Worm (Caenorhabditis elegans) whole organism, L1 larva: Measurements from ENCODE around the gene srt-3.
A peak's percentile ranks its signal among the peaks of the same experiment; 100 is the strongest.
"Not testable (repeated sequence)": the region's sequence is repeated elsewhere in the genome, so short reads cannot be mapped to it uniquely, and the experiment has no call there.

Experiments used
- alr-1 ChIP-seq: fragments of 200-800 bp; sonication (Bioruptor generic); optimal IDR thresholded peaks from 2 replicates; lab custom pipeline; 2018; ENCODE audit warnings: borderline replicate concordance, mild to moderate bottlenecking, missing genetic modification characterization, missing compliant biosample characterization
- ceh-82 ChIP-seq, 3 experiments: fragments of 150-350 bp in 1 of 3; sonication (generic microtip) in 2 of 3; optimal IDR thresholded peaks; 2 replicates each; lab custom pipeline; 2014 to 2017; ENCODE audit warnings: missing biosample characterization in 3 of 3, missing genetic modification characterization in 3 of 3
- ceh-90 ChIP-seq: sonication (generic microtip); optimal IDR thresholded peaks from 2 replicates; lab custom pipeline; 2016; ENCODE audit warnings: missing genetic modification characterization, missing compliant biosample characterization
- ces-1 ChIP-seq: fragments of 150-350 bp; optimal IDR thresholded peaks from 2 replicates; lab custom pipeline; 2014; ENCODE audit warnings: missing biosample characterization, missing genetic modification reagents, missing genetic modification characterization
- efl-1 ChIP-seq, 4 experiments: fragments of 150-350 bp; optimal IDR thresholded peaks in 3 of 4; peaks in 1 of 4; 1 replicate in 1 of 4; 2 replicates in 3 of 4; lab custom pipeline; 2014; ENCODE audit warnings: missing biosample characterization in 2 of 4, missing genetic modification characterization in 2 of 4, missing genetic modification reagents in 2 of 4
- elt-2 ChIP-seq: sonication (generic microtip); optimal IDR thresholded peaks from 2 replicates; lab custom pipeline; 2016; ENCODE audit warnings: missing genetic modification characterization, mild to moderate bottlenecking, inconsistent platforms, missing compliant biosample characterization, missing genetic modification reagents
- elt-3 ChIP-seq, 6 experiments: fragments of 150-350 bp in 1 of 6; sonication (generic microtip); optimal IDR thresholded peaks; 2 replicates each; lab custom pipeline; 2017 to 2018; ENCODE audit warnings: missing biosample characterization in 6 of 6, missing genetic modification characterization in 6 of 6, inconsistent platforms in 1 of 6
- fkh-10 ChIP-seq: sonication (generic microtip); optimal IDR thresholded peaks from 2 replicates; lab custom pipeline; 2017; ENCODE audit warnings: missing biosample characterization, missing genetic modification reagents, missing genetic modification characterization
- isw-1 ChIP-seq: fragments of 200-800 bp; sonication (Bioruptor generic); IDR thresholded peaks from 2 replicates; pipeline ENCODE4 v1.3.6; 2022; ENCODE audit warnings: missing genetic modification characterization, missing compliant biosample characterization
- lin-39 ChIP-seq: fragments of 150-350 bp; optimal IDR thresholded peaks from 2 replicates; lab custom pipeline; 2014; ENCODE audit warnings: missing biosample characterization, missing genetic modification reagents, missing genetic modification characterization
- mab-9 ChIP-seq: fragments of 200-800 bp; sonication (Bioruptor generic); IDR thresholded peaks from 2 replicates; pipeline ENCODE4 v1.3.6; 2022; ENCODE audit warnings: missing genetic modification reagents, missing genetic modification characterization, missing compliant biosample characterization
- nhr-11 ChIP-seq: fragments of 150-350 bp; optimal IDR thresholded peaks from 2 replicates; lab custom pipeline; 2014; ENCODE audit warnings: missing biosample characterization, missing genetic modification characterization
- nhr-20 ChIP-seq: sonication (generic microtip); optimal IDR thresholded peaks from 2 replicates; lab custom pipeline; 2016; ENCODE audit warnings: mild to moderate bottlenecking, missing genetic modification characterization, missing compliant biosample characterization
- sptf-1 ChIP-seq: fragments of 150-350 bp; optimal IDR thresholded peaks from 2 replicates; lab custom pipeline; 2014; ENCODE audit warnings: missing biosample characterization, missing genetic modification characterization
- vab-15 ChIP-seq: sonication (generic microtip); optimal IDR thresholded peaks from 2 replicates; lab custom pipeline; 2017; ENCODE audit warnings: missing genotype, mild to moderate bottlenecking, missing genetic modification characterization, missing compliant biosample characterization
- ztf-4 ChIP-seq: fragments of 150-350 bp; optimal IDR thresholded peaks from 2 replicates; lab custom pipeline; 2014; ENCODE audit warnings: missing biosample characterization, missing genetic modification characterization

Gene srt-3

DNA sequence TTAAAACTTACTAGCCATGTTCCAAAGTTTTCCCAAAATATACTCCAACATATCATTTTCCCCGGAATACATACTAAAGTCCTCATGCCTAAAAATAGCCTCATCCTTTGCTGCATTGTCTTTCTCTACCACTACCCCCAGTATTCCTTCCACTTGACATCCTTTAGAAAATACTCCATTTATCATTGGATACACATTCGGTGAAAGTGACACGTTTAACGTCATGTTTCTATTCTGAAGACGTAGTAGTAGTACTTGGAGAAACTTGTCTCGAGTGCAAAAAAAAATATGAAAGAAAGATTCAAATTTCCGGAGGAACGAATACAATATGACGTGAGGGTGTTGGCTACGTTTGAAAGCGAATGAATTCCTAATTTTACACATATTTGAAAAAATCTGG, 43.1 kb downstream of the srt-3 start:
- no peak for TF ChIP-seq sptf-1
- TF ChIP-seq nhr-11 (tag; lab: Kevin White, UChicago), result no peak
- no peak for TF ChIP-seq isw-1 (GFP tag; lab: Robert Waterston, UW)
- no peak for TF ChIP-seq ceh-90 (tag; lab: Kevin White, UChicago)
- TF ChIP-seq alr-1, result no peak

DNA sequence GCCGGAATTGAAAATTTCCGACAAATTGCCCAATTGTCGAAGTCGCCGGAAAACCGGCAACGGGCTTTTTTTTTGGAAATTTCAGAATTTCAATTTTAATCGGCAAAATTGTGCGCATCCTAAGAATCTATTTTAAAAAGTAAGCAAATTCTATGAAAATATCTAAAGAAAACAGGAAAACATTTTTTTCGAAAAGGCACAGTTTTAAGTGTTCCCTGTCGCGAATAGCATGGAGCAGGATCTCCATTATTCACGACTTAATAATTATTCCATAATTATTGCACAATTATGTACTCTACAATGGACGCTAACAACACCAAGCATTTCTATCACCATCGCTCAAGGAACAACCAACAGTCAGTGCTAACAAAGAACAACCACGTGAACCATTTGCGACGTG, 44.1 kb downstream of the srt-3 start, which contains the start of gene H43I07.4:
H43I07.4 (plus strand) TSS at position 301 of the 400 bp plus-strand sequence.
- not testable (repeated sequence) for TF ChIP-seq mab-9 (GFP tag; lab: Robert Waterston, UW); ztf-4 (tag; lab: Kevin White, UChicago); elt-3 (tag; optimal IDR thresholded peaks at IDR 0.05; lab: Kevin White, UChicago)

DNA sequence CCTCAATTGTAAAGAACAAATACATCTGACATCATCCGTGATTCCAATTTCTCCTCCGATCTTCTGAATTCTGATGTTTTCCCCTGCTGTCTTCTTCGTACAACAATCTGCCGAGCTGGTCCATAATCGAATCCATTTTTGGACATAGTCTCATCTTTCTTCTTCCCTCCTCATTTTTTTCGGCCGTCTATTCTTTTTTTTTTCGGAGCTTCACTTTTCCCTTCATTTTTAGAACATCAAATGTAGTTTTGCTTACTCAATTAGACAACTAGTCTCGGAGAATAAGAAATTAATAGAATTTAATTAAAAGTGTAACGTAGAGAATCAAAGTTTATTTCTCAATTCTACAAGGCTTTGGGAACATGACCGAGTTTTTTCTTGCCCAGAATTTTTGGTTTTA, 48.5 kb downstream of the srt-3 start:
- peak; percentile 25 for TF ChIP-seq ces-1
- no peak for TF ChIP-seq vab-15 (tag; lab: Kevin White, UChicago)
- no peak for TF ChIP-seq nhr-20 (tag; lab: Kevin White, UChicago)
- TF ChIP-seq alr-1, result no peak
- TF ChIP-seq efl-1 (optimal IDR thresholded peaks at IDR 0.05; lab: Kevin White, UChicago), result no peak
- no peak for TF ChIP-seq efl-1 (GFP tag; optimal IDR thresholded peaks at IDR 0.05 in 1 of 2; lab: Kevin White, UChicago)
- no peak for TF ChIP-seq lin-39 (tag; lab: Kevin White, UChicago)
- peak; percentile 49 for TF ChIP-seq fkh-10 (GFP tag; lab: Kevin White, UChicago)
- TF ChIP-seq ceh-82 (tag; optimal IDR thresholded peaks at IDR 0.05; lab: Kevin White, UChicago), result no peak
- no peak for TF ChIP-seq elt-3 (tag; optimal IDR thresholded peaks at IDR 0.05; lab: Kevin White, UChicago)
- TF ChIP-seq elt-2 (tag; lab: Kevin White, UChicago), result no peak
